Worm (Caenorhabditis elegans) whole organism, L3 larva: ENCODE data around the gene cyp-35B1.

Experiments used
- ZK546.5 ChIP-seq: sonication (generic microtip); optimal IDR thresholded peaks from 2 replicates; lab custom pipeline; 2017; ENCODE audit warnings: missing biosample characterization, missing genetic modification characterization
- ama-1 ChIP-seq: fragments of 150-350 bp; optimal IDR thresholded peaks from 2 replicates; lab custom pipeline; 2018
- ceh-16 ChIP-seq: sonication (generic microtip); optimal IDR thresholded peaks from 2 replicates; lab custom pipeline; 2017; ENCODE audit warnings: missing biosample characterization, missing genetic modification characterization
- fos-1 ChIP-seq: fragments of 150-350 bp; optimal IDR thresholded peaks from 2 replicates; lab custom pipeline; 2014; ENCODE audit warnings: missing biosample characterization, missing genetic modification characterization
- nhr-237 ChIP-seq: fragments of 150-350 bp; optimal IDR thresholded peaks from 2 replicates; lab custom pipeline; 2014; ENCODE audit warnings: missing biosample characterization, missing genetic modification characterization
- nhr-43 ChIP-seq: sonication (generic microtip); optimal IDR thresholded peaks from 2 replicates; lab custom pipeline; 2016; ENCODE audit warnings: mild to moderate bottlenecking, missing genetic modification characterization, missing compliant biosample characterization; ENCODE audit not compliant: poor library complexity, severe bottlenecking
- nhr-67 ChIP-seq: fragments of 150-350 bp; optimal IDR thresholded peaks from 2 replicates; lab custom pipeline; 2014; ENCODE audit warnings: missing biosample characterization, missing genetic modification characterization
- pha-4 ChIP-seq: fragments of 150-350 bp; optimal IDR thresholded peaks from 2 replicates; lab custom pipeline; 2014; ENCODE audit warnings: missing biosample characterization, missing genetic modification reagents, missing genetic modification characterization

ce11 chrV:3903424-3903823, 35.4 kb upstream of the cyp-35B1 start:
- TF ChIP-seq ceh-16 (tag; lab: Kevin White, UChicago) (no peak), ama-1 (lab: Kevin White, UChicago) (no peak), nhr-43 (tag; lab: Kevin White, UChicago) (no peak), nhr-237 (tag; lab: Kevin White, UChicago) (no peak), ZK546.5 (tag; lab: Kevin White, UChicago) (no peak), fos-1 (tag; lab: Kevin White, UChicago) (no peak), nhr-67 (tag; lab: Kevin White, UChicago) (no peak), pha-4 (tag; lab: Kevin White, UChicago) (no peak)
